Fruit fly (Drosophila melanogaster) whole organism, embryonic: ENCODE results near the gene CG4218.

ENCODE experiments used
- ATbp ChIP-seq: fragments of 200-800 bp; sonication (Bioruptor generic); optimal IDR thresholded peaks from 2 replicates; lab custom pipeline; 2017; ENCODE audit warnings: missing biosample characterization, mild to moderate bottlenecking, missing genetic modification characterization, missing genetic modification reagents
- Bgb ChIP-seq: fragments of 200-800 bp; sonication (Bioruptor generic); IDR thresholded peaks from 2 replicates; pipeline ENCODE4 v1.3.6; 2022; ENCODE audit warnings: missing biosample characterization, missing genetic modification characterization; ENCODE audit not compliant: partially characterized antibody
- CG10366 ChIP-seq: fragments of 200-800 bp; sonication (Bioruptor generic); IDR thresholded peaks from 2 replicates; pipeline ENCODE4 v1.3.6; 2022; ENCODE audit warnings: missing biosample characterization, missing genetic modification characterization
- CG10462 ChIP-seq: fragments of 200-800 bp; sonication (Bioruptor generic); optimal IDR thresholded peaks from 2 replicates; lab custom pipeline; 2016; ENCODE audit warnings: missing biosample characterization, missing genetic modification characterization
- CG11085 ChIP-seq: fragments of 200-800 bp; sonication (Bioruptor generic); IDR thresholded peaks from 2 replicates; pipeline ENCODE4 v1.3.6; 2022; ENCODE audit warnings: missing biosample characterization, missing genetic modification characterization
- CG11093 ChIP-seq: fragments of 200-800 bp; sonication (Bioruptor generic); IDR thresholded peaks from 3 replicates; pipeline ENCODE4 v1.3.6; 2022; ENCODE audit warnings: missing biosample characterization, missing genetic modification characterization
- CG12391 ChIP-seq: fragments of 200-800 bp; sonication (Bioruptor generic); optimal IDR thresholded peaks from 3 replicates; lab custom pipeline; 2018; ENCODE audit warnings: missing biosample characterization, mild to moderate bottlenecking, missing genetic modification characterization, moderate library complexity
- CG13424 ChIP-seq: fragments of 200-800 bp; sonication (Bioruptor generic); optimal IDR thresholded peaks from 2 replicates; lab custom pipeline; 2019; ENCODE audit warnings: missing biosample characterization, mild to moderate bottlenecking, missing genetic modification characterization, moderate library complexity
- CG1529 ChIP-seq: fragments of 200-800 bp; sonication (Bioruptor generic); optimal IDR thresholded peaks from 3 replicates; lab custom pipeline; 2018; ENCODE audit warnings: missing biosample characterization, missing genetic modification characterization
- CG15514 ChIP-seq: fragments of 200-800 bp; sonication (Bioruptor generic); optimal IDR thresholded peaks from 3 replicates; lab custom pipeline; 2017; ENCODE audit warnings: missing biosample characterization, missing genetic modification characterization, mild to moderate bottlenecking, moderate library complexity, missing genetic modification reagents
- CG17912 ChIP-seq: fragments of 200-800 bp; sonication (Bioruptor generic); optimal IDR thresholded peaks from 2 replicates; lab custom pipeline; 2018; ENCODE audit warnings: missing biosample characterization, mild to moderate bottlenecking, missing genetic modification characterization
- CG18011 ChIP-seq: fragments of 200-800 bp; sonication (Bioruptor generic); optimal IDR thresholded peaks from 2 replicates; lab custom pipeline; 2017; ENCODE audit warnings: missing biosample characterization, missing genetic modification characterization, mild to moderate bottlenecking, moderate library complexity, missing genotype
- CG31365 ChIP-seq: fragments of 200-800 bp; sonication (Bioruptor generic); optimal IDR thresholded peaks from 2 replicates; lab custom pipeline; 2018; ENCODE audit warnings: missing biosample characterization, mild to moderate bottlenecking, missing genetic modification characterization
- CG32532 ChIP-seq: fragments of 200-800 bp; sonication (Bioruptor generic); IDR thresholded peaks from 2 replicates; pipeline ENCODE4 v1.3.6; 2022; ENCODE audit warnings: missing biosample characterization, missing genetic modification characterization
- CG32767 ChIP-seq: fragments of 200-800 bp; sonication (Bioruptor generic); IDR thresholded peaks from 2 replicates; pipeline ENCODE4 v1.3.6; 2022; ENCODE audit warnings: missing biosample characterization, missing genetic modification characterization
- CG6854 ChIP-seq: fragments of 200-800 bp; sonication (Bioruptor generic); optimal IDR thresholded peaks from 3 replicates; lab custom pipeline; 2017; ENCODE audit warnings: missing biosample characterization, mild to moderate bottlenecking, missing genetic modification characterization
- CG7786 ChIP-seq: fragments of 200-800 bp; sonication (Bioruptor generic); optimal IDR thresholded peaks from 2 replicates; lab custom pipeline; 2016; ENCODE audit warnings: missing biosample characterization, missing genetic modification characterization
- CG8089 ChIP-seq: fragments of 200-800 bp; sonication (Bioruptor generic); optimal IDR thresholded peaks from 3 replicates; lab custom pipeline; 2016; ENCODE audit warnings: missing biosample characterization, missing genetic modification characterization
- CG8359 ChIP-seq: fragments of 200-800 bp; sonication (Bioruptor generic); optimal IDR thresholded peaks from 2 replicates; lab custom pipeline; 2017; ENCODE audit warnings: missing biosample characterization, mild to moderate bottlenecking, missing genetic modification characterization, borderline replicate concordance
- CkIIα-i1 ChIP-seq: fragments of 200-800 bp; sonication (Bioruptor generic); IDR thresholded peaks from 2 replicates; pipeline ENCODE4 v1.3.6; 2022; ENCODE audit warnings: missing biosample characterization, missing genetic modification characterization
- D19A ChIP-seq: fragments of 200-800 bp; optimal IDR thresholded peaks from 3 replicates; lab custom pipeline; 2019; ENCODE audit warnings: missing biosample characterization, mild to moderate bottlenecking, missing genetic modification characterization, moderate library complexity
- Deaf1 ChIP-seq: fragments of 200-800 bp; optimal IDR thresholded peaks from 3 replicates; lab custom pipeline; 2019; ENCODE audit warnings: missing biosample characterization, mild to moderate bottlenecking, missing genetic modification characterization, moderate library complexity
- Dip2 ChIP-seq: fragments of 200-800 bp; sonication (Bioruptor generic); IDR thresholded peaks from 2 replicates; pipeline ENCODE4 v1.3.6; 2022; ENCODE audit warnings: missing biosample characterization, missing genetic modification characterization
- Gug ChIP-seq: fragments of 200-800 bp; sonication (Bioruptor generic); IDR thresholded peaks from 4 replicates; pipeline ENCODE4 v1.3.6; 2022; ENCODE audit warnings: missing biosample characterization, missing genetic modification characterization
- HLH4C ChIP-seq: fragments of 200-800 bp; sonication (Bioruptor generic); IDR thresholded peaks from 3 replicates; pipeline ENCODE4 v1.3.6; 2022; ENCODE audit warnings: missing biosample characterization, missing genetic modification characterization; ENCODE audit not compliant: partially characterized antibody
- HmgD ChIP-seq: fragments of 200-800 bp; sonication (Bioruptor generic); optimal IDR thresholded peaks from 3 replicates; lab custom pipeline; 2016; ENCODE audit warnings: missing biosample characterization, missing genetic modification characterization
- HmgZ ChIP-seq: fragments of 200-800 bp; sonication (Bioruptor generic); optimal IDR thresholded peaks from 2 replicates; lab custom pipeline; 2018; ENCODE audit warnings: missing biosample characterization, mild to moderate bottlenecking, missing genetic modification characterization
- Mrtf ChIP-seq: fragments of 200-800 bp; sonication (Bioruptor generic); IDR thresholded peaks from 3 replicates; pipeline ENCODE4 v1.3.6; 2022; ENCODE audit warnings: missing biosample characterization, missing genetic modification characterization
- Side ChIP-seq: fragments of 200-800 bp; sonication (Bioruptor generic); optimal IDR thresholded peaks from 2 replicates; lab custom pipeline; 2016; ENCODE audit warnings: missing biosample characterization, missing genetic modification characterization
- Sin3A ChIP-seq: fragments of >200 bp; optimal IDR thresholded peaks from 2 replicates; lab custom pipeline; 2018
- Usf ChIP-seq: fragments of 200-800 bp; sonication (Bioruptor generic); optimal IDR thresholded peaks from 2 replicates; lab custom pipeline; 2017; ENCODE audit warnings: missing genotype, missing biosample characterization, missing genetic modification characterization
- cas ChIP-seq: fragments of 200-800 bp; sonication (Bioruptor generic); IDR thresholded peaks from 2 replicates; pipeline ENCODE4 v1.3.6; 2022; ENCODE audit warnings: missing biosample characterization, missing genetic modification characterization
- ci ChIP-seq: fragments of 200-800 bp; sonication (Bioruptor generic); IDR thresholded peaks from 3 replicates; pipeline ENCODE4 v1.3.6; 2022; ENCODE audit warnings: missing biosample characterization, missing genetic modification characterization
- crol ChIP-seq: fragments of 200-800 bp; sonication (Bioruptor generic); IDR thresholded peaks from 2 replicates; pipeline ENCODE4 v1.3.6; 2022; ENCODE audit warnings: missing biosample characterization, missing genetic modification characterization
- eyg ChIP-seq: fragments of 200-800 bp; sonication (Bioruptor generic); optimal IDR thresholded peaks from 3 replicates; lab custom pipeline; 2016; ENCODE audit warnings: missing biosample characterization, missing genetic modification characterization
- ftz-f1 ChIP-seq: fragments of 200-800 bp; sonication (Bioruptor generic); optimal IDR thresholded peaks from 2 replicates; lab custom pipeline; 2016; ENCODE audit warnings: missing biosample characterization, missing genetic modification characterization
- gce ChIP-seq: fragments of 200-800 bp; sonication (Bioruptor generic); IDR thresholded peaks from 3 replicates; pipeline ENCODE4 v1.3.6; 2022; ENCODE audit warnings: missing biosample characterization, missing genetic modification characterization
- gt ChIP-seq: fragments of 200-800 bp; sonication (Bioruptor generic); IDR thresholded peaks from 2 replicates; pipeline ENCODE4 v1.3.6; 2022; ENCODE audit warnings: missing biosample characterization, missing genetic modification characterization
- hbn ChIP-seq: fragments of 200-800 bp; sonication (Bioruptor generic); IDR thresholded peaks from 2 replicates; pipeline ENCODE4 v1.3.6; 2022; ENCODE audit warnings: missing biosample characterization, missing genetic modification characterization; ENCODE audit not compliant: partially characterized antibody
- her ChIP-seq: fragments of 200-800 bp; sonication (Bioruptor generic); optimal IDR thresholded peaks from 2 replicates; lab custom pipeline; 2016; ENCODE audit warnings: missing biosample characterization, missing genetic modification characterization
- lov ChIP-seq, 2 experiments: fragments of 200-800 bp in 1 of 2; fragments of >200 bp in 1 of 2; sonication (Bioruptor generic) in 1 of 2; IDR thresholded peaks in 1 of 2; optimal IDR thresholded peaks in 1 of 2; 2 replicates in 1 of 2; 3 replicates in 1 of 2; pipeline versions ENCODE4 v1.3.6 to Lab custom; 2017 to 2022; ENCODE audit warnings: missing biosample characterization in 1 of 2, missing genetic modification characterization in 1 of 2
- nau ChIP-seq: fragments of 200-800 bp; sonication (Bioruptor generic); optimal IDR thresholded peaks from 3 replicates; lab custom pipeline; 2017; ENCODE audit warnings: missing biosample characterization, mild to moderate bottlenecking, missing genetic modification characterization, missing genetic modification reagents
- oc ChIP-seq: fragments of 200-800 bp; sonication (Bioruptor generic); optimal IDR thresholded peaks from 2 replicates; lab custom pipeline; 2018; ENCODE audit warnings: missing biosample characterization, mild to moderate bottlenecking, missing genetic modification characterization, moderate library complexity
- ranshi ChIP-seq: fragments of 200-800 bp; sonication (Bioruptor generic); IDR thresholded peaks from 2 replicates; pipeline ENCODE4 v1.3.6; 2022; ENCODE audit warnings: missing biosample characterization, missing genetic modification characterization
- run ChIP-seq: fragments of 200-800 bp; sonication (Bioruptor generic); optimal IDR thresholded peaks from 3 replicates; lab custom pipeline; 2018; ENCODE audit warnings: missing biosample characterization, mild to moderate bottlenecking, missing genetic modification characterization
- sisA ChIP-seq: fragments of 200-800 bp; sonication (Bioruptor generic); IDR thresholded peaks from 2 replicates; pipeline ENCODE4 v1.3.6; 2022; ENCODE audit warnings: missing biosample characterization, missing genetic modification characterization
- stwl ChIP-seq: fragments of 200-800 bp; sonication (Bioruptor generic); optimal IDR thresholded peaks from 3 replicates; lab custom pipeline; 2018; ENCODE audit warnings: missing biosample characterization, mild to moderate bottlenecking, missing genetic modification characterization, moderate library complexity
- tio ChIP-seq: fragments of 200-800 bp; sonication (Bioruptor generic); optimal IDR thresholded peaks from 2 replicates; lab custom pipeline; 2017; ENCODE audit warnings: missing biosample characterization, missing genetic modification characterization, inconsistent platforms
- toy ChIP-seq: fragments of 200-800 bp; sonication (Bioruptor generic); IDR thresholded peaks from 2 replicates; pipeline ENCODE4 v1.3.6; 2022; ENCODE audit warnings: missing biosample characterization, missing genetic modification characterization
- trh ChIP-seq: fragments of 200-800 bp; sonication (Bioruptor generic); optimal IDR thresholded peaks from 2 replicates; lab custom pipeline; 2016; ENCODE audit warnings: missing biosample characterization, missing genetic modification characterization

The CG4218 gene

DNA sequence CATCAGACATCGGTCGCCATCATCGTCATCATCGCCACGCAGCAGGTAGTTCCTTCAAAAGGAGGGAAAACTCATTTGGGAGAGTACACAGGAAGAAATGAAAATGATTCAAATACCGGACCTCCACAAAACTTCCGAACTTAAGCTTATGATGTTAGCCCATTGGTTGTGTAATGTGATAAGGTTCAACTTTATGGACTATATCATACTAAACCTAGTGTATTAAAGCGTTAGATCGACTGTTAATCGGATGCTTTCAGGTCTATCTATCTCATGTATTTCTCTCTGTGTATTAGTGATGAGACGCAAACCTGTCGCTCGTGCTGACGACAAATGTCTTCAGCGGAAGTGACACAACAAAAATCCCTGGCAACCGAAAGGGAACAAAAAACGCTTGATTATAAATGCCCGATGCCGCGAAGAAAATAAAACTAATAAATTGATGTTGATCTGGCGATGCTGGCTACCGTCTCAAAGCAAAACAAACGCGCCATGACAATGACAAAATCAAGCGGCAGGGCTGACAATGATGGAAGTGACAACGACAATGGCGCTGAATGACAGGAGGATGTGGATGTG, 36.0 kb downstream of the CG4218 start (continued):
- peak; percentile 76; the same call in 2 of the 3 replicates for TF ChIP-seq ci (GFP tag; lab: Robert Waterston, UW)
- peak; percentile 73 for TF ChIP-seq CG8359 (GFP tag; lab: Kevin White, UChicago)
- no peak for TF ChIP-seq run (tag; lab: Kevin White, UChicago)
- TF ChIP-seq CG12391 (tag; lab: Kevin White, UChicago) = peak; percentile 85
- TF ChIP-seq CG10462 = peak; percentile 63
- no peak for TF ChIP-seq hbn (GFP tag; lab: Robert Waterston, UW)
- peak; percentile 67 for TF ChIP-seq sisA (GFP tag; lab: Robert Waterston, UW)
- TF ChIP-seq Side = peak; percentile 79
- no peak for TF ChIP-seq HLH4C (GFP tag; lab: Robert Waterston, UW)
- TF ChIP-seq Sin3A = no peak
- TF ChIP-seq CkIIα-i1 = no peak
- TF ChIP-seq lov (optimal IDR thresholded peaks at IDR 0.05; lab: Kevin White, UChicago) = no peak
- TF ChIP-seq lov (GFP tag; IDR thresholded peaks at IDR 0.05; lab: Robert Waterston, UW) = peak; percentile 66; the same call in 1 of the 3 replicates
- no peak for TF ChIP-seq CG11085 (GFP tag; lab: Robert Waterston, UW)
- TF ChIP-seq CG8089 = peak; percentile 76
- TF ChIP-seq CG18011 (GFP tag; lab: Kevin White, UChicago) = no peak
- 0 out of 3 replicates have a peak, but pooled peaks have one; percentile 37 for TF ChIP-seq CG11093 (GFP tag; lab: Robert Waterston, UW)
- TF ChIP-seq ftz-f1 (GFP tag; lab: Kevin White, UChicago) = no peak
- peak; percentile 34 for TF ChIP-seq eyg
- peak; percentile 55 for TF ChIP-seq ATbp (GFP tag; lab: Kevin White, UChicago)
- TF ChIP-seq CG31365 (tag; lab: Kevin White, UChicago) = peak; percentile 8
- peak; percentile 28 for TF ChIP-seq HmgZ (tag; lab: Kevin White, UChicago)
- TF ChIP-seq CG17912 (GFP tag; lab: Kevin White, UChicago) = no peak
- TF ChIP-seq trh (GFP tag; lab: Kevin White, UChicago) = peak; percentile 55
- no peak; the same call in 3 of the 4 replicates for TF ChIP-seq Gug
- TF ChIP-seq Deaf1 (tag; lab: Kevin White, UChicago) = peak; percentile 34
- TF ChIP-seq toy (GFP tag; lab: Robert Waterston, UW) = no peak
- TF ChIP-seq ranshi (GFP tag; lab: Robert Waterston, UW) = peak; percentile 60; the same call in 1 of the 2 replicates
- TF ChIP-seq gce (GFP tag; lab: Robert Waterston, UW) = no peak
- 0 out of 2 replicates have a peak, but pooled peaks have one; percentile 40 for TF ChIP-seq CG32767 (GFP tag; lab: Robert Waterston, UW)
- no peak for TF ChIP-seq CG32532 (GFP tag; lab: Robert Waterston, UW)
- peak; percentile 22 for TF ChIP-seq CG15514
- TF ChIP-seq Usf (GFP tag; lab: Kevin White, UChicago) = peak; percentile 72
- TF ChIP-seq CG6854 (GFP tag; lab: Kevin White, UChicago) = no peak
- TF ChIP-seq Mrtf = 0 out of 3 replicates have a peak, but pooled peaks have one; percentile 27
- peak; percentile 81 for TF ChIP-seq CG7786 (GFP tag; lab: Kevin White, UChicago)
- peak; percentile 78 for TF ChIP-seq tio (GFP tag; lab: Kevin White, UChicago)
- TF ChIP-seq CG1529 (GFP tag; lab: Kevin White, UChicago) = peak; percentile 67
- TF ChIP-seq CG10366 (GFP tag; lab: Robert Waterston, UW) = peak; percentile 25; the same call in 1 of the 2 replicates
- peak; percentile 50 for TF ChIP-seq oc (tag; lab: Kevin White, UChicago)
- TF ChIP-seq her = peak; percentile 71
- peak; percentile 80 for TF ChIP-seq D19A (tag; lab: Kevin White, UChicago)
- peak; percentile 63 for TF ChIP-seq CG13424
- no peak for TF ChIP-seq Bgb (GFP tag; lab: Robert Waterston, UW)
- TF ChIP-seq cas (GFP tag; lab: Robert Waterston, UW) = no peak
- TF ChIP-seq HmgD (GFP tag; lab: Kevin White, UChicago) = no peak
- no peak for TF ChIP-seq Dip2 (GFP tag; lab: Robert Waterston, UW)
- no peak for TF ChIP-seq nau (GFP tag; lab: Kevin White, UChicago)
- peak; percentile 51 for TF ChIP-seq stwl (tag; lab: Kevin White, UChicago)
- TF ChIP-seq crol (GFP tag; lab: Robert Waterston, UW) = peak; percentile 57; the same call in 1 of the 2 replicates
- 0 out of 2 replicates have a peak, but pooled peaks have one; percentile 34 for TF ChIP-seq gt (GFP tag; lab: Robert Waterston, UW)
